Worm (Caenorhabditis elegans) whole organism, mixed stage, embryonic: ENCODE results near the gene F54F2.7.

Experiments
- elt-1 ChIP-seq: sonication (generic microtip); optimal IDR thresholded peaks from 2 replicates; lab custom pipeline; 2017; ENCODE audit warnings: missing genetic modification characterization, mild to moderate bottlenecking, missing compliant biosample characterization, antibody characterized with exemption, moderate library complexity, borderline replicate concordance; ENCODE audit not compliant: insufficient read depth
- lin-13 ChIP-seq: fragments of 150-350 bp; optimal IDR thresholded peaks from 2 replicates; lab custom pipeline; 2014; ENCODE audit warnings: missing biosample characterization, missing genetic modification characterization
- mep-1 ChIP-seq: fragments of 150-350 bp; optimal IDR thresholded peaks from 2 replicates; lab custom pipeline; 2017; ENCODE audit warnings: missing biosample characterization, missing genetic modification reagents, missing genetic modification characterization, inconsistent platforms
- nhr-12 ChIP-seq: fragments of 150-350 bp; optimal IDR thresholded peaks from 2 replicates; lab custom pipeline; 2014; ENCODE audit warnings: missing biosample characterization, missing genetic modification characterization
- nhr-237 ChIP-seq: fragments of 150-350 bp; optimal IDR thresholded peaks from 2 replicates; lab custom pipeline; 2014; ENCODE audit warnings: missing biosample characterization, missing genetic modification characterization
- nhr-76 ChIP-seq: sonication (generic microtip); optimal IDR thresholded peaks from 2 replicates; lab custom pipeline; 2017; ENCODE audit warnings: missing biosample characterization, missing genetic modification characterization
- pha-4 ChIP-seq: fragments of 150-350 bp; optimal IDR thresholded peaks from 2 replicates; lab custom pipeline; 2018; ENCODE audit warnings: missing biosample characterization, missing genetic modification reagents, missing genetic modification characterization
- snpc-4 ChIP-seq: fragments of 150-350 bp; optimal IDR thresholded peaks from 2 replicates; lab custom pipeline; 2014; ENCODE audit warnings: missing biosample characterization, missing genetic modification characterization
- unc-39 ChIP-seq: fragments of 150-350 bp; optimal IDR thresholded peaks from 2 replicates; lab custom pipeline; 2014; ENCODE audit warnings: missing biosample characterization, missing genetic modification characterization
- ztf-11 ChIP-seq: fragments of 150-350 bp; optimal IDR thresholded peaks from 2 replicates; lab custom pipeline; 2014; ENCODE audit warnings: missing biosample characterization, missing genetic modification characterization

ce11 chrIII:8765030-8765429 is 42.1 kb downstream of the F54F2.7 start:
- TF ChIP-seq nhr-12 (tag; lab: Kevin White, UChicago) (no peak), ztf-11 (no peak), lin-13 (tag; lab: Kevin White, UChicago) (no peak), unc-39 (no peak), nhr-76 (tag; lab: Kevin White, UChicago) (no peak), nhr-237 (tag; lab: Kevin White, UChicago) (no peak), snpc-4 (tag; lab: Kevin White, UChicago) (no peak), pha-4 (tag; lab: Kevin White, UChicago) (no peak), mep-1 (tag; lab: Kevin White, UChicago) (no peak), elt-1 (tag; lab: Kevin White, UChicago) (no peak)
